Fruit fly (Drosophila melanogaster) whole organism, embryonic: ENCODE data around the gene mio.

Experiments
- CG34224 ChIP-seq: fragments of 200-800 bp; sonication (Bioruptor generic); IDR thresholded peaks from 3 replicates; pipeline ENCODE4 v1.3.6; 2022; ENCODE audit warnings: missing biosample characterization, missing genetic modification characterization; ENCODE audit not compliant: partially characterized antibody
- CG4404 ChIP-seq: fragments of 200-800 bp; sonication (Bioruptor generic); IDR thresholded peaks from 2 replicates; pipeline ENCODE4 v1.3.6; 2022; ENCODE audit warnings: missing biosample characterization, missing genetic modification characterization
- CG6689 ChIP-seq: fragments of 200-800 bp; sonication (Bioruptor generic); IDR thresholded peaks from 2 replicates; pipeline ENCODE4 v1.3.6; 2022; ENCODE audit warnings: missing biosample characterization, missing genetic modification characterization
- Ssrp ChIP-seq: fragments of 200-800 bp; sonication (Bioruptor generic); optimal IDR thresholded peaks from 2 replicates; lab custom pipeline; 2018; ENCODE audit warnings: missing biosample characterization, mild to moderate bottlenecking, missing genetic modification characterization, moderate library complexity
- ase ChIP-seq: fragments of 200-800 bp; sonication (Bioruptor generic); IDR thresholded peaks from 3 replicates; pipeline ENCODE4 v1.3.6; 2022; ENCODE audit warnings: missing biosample characterization, missing genetic modification characterization
- fd3F ChIP-seq: fragments of 200-800 bp; sonication (Bioruptor generic); optimal IDR thresholded peaks from 2 replicates; lab custom pipeline; 2018; ENCODE audit warnings: missing biosample characterization, mild to moderate bottlenecking, missing genetic modification characterization, moderate library complexity
- gcm2 ChIP-seq: fragments of 200-800 bp; sonication (Bioruptor generic); optimal IDR thresholded peaks from 2 replicates; lab custom pipeline; 2016; ENCODE audit warnings: missing biosample characterization, missing genetic modification characterization
- inv ChIP-seq: fragments of 200-800 bp; sonication (Bioruptor generic); IDR thresholded peaks from 2 replicates; pipeline ENCODE4 v1.3.6; 2022; ENCODE audit warnings: missing biosample characterization, missing genetic modification characterization; ENCODE audit not compliant: partially characterized antibody
- psq ChIP-seq: fragments of 200-800 bp; sonication (Bioruptor generic); optimal IDR thresholded peaks from 2 replicates; lab custom pipeline; 2017; ENCODE audit warnings: missing biosample characterization, missing genetic modification characterization

DNA sequence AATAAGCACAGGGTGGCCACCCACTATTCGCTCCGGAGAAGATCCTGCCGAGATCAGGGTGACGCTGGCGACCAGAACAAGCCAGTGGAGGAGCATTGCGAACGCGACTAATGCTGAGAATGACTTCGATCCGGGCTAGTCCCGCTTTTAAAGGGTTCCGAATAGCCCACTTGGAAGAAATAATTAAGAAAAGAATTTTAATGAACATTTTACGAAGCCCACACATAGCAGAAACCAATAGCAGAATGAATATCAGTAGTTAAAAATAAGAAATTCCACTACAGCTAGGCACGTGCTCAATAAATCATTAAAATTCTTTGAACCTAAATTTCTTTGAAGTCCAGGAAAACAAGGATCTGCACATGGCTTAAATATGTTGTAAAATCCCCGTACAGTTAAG, 34.1 kb downstream of the mio start, which contains the start of gene Ser12:
- TF ChIP-seq gcm2 (GFP tag; lab: Kevin White, UChicago) (no peak), ase (GFP tag; lab: Robert Waterston, UW) (no peak), Ssrp (tag; lab: Kevin White, UChicago) (no peak), psq (no peak), CG6689 (GFP tag; lab: Robert Waterston, UW) (no peak), inv (GFP tag; lab: Robert Waterston, UW) (no peak), fd3F (GFP tag; lab: Kevin White, UChicago) (no peak), CG4404 (GFP tag; lab: Robert Waterston, UW) (no peak), CG34224 (GFP tag; lab: Robert Waterston, UW) (no peak)
